Fruit fly (Drosophila melanogaster): ENCODE measurements around the gene CG6800.

CG6800 gene

DNA sequence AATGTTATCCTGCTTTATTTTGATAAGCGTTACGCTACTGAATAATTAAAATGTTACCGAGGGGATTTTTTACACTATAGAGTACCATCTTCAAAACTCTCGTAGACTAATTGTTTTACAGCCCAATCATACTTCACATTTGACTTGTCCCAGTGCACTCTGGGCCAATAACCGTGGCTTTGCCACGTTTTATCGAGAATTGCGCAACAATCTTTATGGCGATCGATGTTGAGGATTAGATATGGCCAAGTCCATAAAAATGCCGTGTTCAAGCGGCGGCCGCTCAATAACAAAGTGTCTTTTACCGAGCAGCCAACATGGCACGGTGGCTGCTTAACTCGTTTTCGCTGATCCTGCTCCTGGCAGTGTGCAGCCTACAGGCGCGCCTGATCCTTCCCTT, 30.9 kb upstream of the CG6800 start, which contains the start of gene CG31343:
Gene CG31343 (plus strand): TSS at position 279 of the 400 bp plus-strand sequence.
- TF ChIP-seq N (GFP tag; optimal IDR thresholded peaks at IDR 0.05) = no peak
- no peak for TF ChIP-seq dsf (GFP tag; optimal IDR thresholded peaks at IDR 0.05; ENCODE audit: borderline replicate concordance)
- TF ChIP-seq h (GFP tag; optimal IDR thresholded peaks at IDR 0.05) = no peak
- no peak for TF ChIP-seq Abd-B (GFP tag; optimal IDR thresholded peaks at IDR 0.05)
- no peak for TF ChIP-seq usp (GFP tag; optimal IDR thresholded peaks at IDR 0.05)
- no peak for TF ChIP-seq sage (GFP tag; optimal IDR thresholded peaks at IDR 0.05)
- TF ChIP-seq jim (GFP tag; optimal IDR thresholded peaks at IDR 0.05) = no peak
- TF ChIP-seq dl (GFP tag; optimal IDR thresholded peaks at IDR 0.05; ENCODE audit: insufficient read depth in 1 of 2, partially characterized antibody in 2 of 2) = no peak
- no peak for TF ChIP-seq Hr83 (GFP tag; optimal IDR thresholded peaks at IDR 0.05; ENCODE audit: poor library complexity, severe bottlenecking)

DNA sequence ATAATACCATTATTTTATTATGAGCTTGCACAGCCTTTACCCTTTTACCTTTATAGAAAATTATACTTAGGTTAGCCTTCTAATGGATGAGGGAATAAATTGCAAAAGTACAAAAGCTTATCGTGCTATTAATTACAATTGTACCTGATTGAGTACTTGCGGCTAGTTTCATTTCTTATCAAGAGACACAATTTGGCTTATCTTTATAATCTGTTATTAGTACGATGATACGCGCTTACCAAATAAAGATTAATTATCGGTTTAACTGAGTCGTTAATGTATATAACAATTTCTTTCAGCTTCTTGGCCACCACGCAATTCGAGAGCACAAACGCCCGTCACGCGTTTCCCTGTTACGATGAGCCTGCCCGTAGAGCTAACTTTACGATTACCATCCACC, 30.1 kb upstream of the CG6800 start:
- TF ChIP-seq Vsx2 (GFP tag; optimal IDR thresholded peaks at IDR 0.05; ENCODE audit: partially characterized antibody) (no peak), Rel (GFP tag; optimal IDR thresholded peaks at IDR 0.05) (no peak), Rel (tag; optimal IDR thresholded peaks at IDR 0.05) (no peak), CG9705 (GFP tag; optimal IDR thresholded peaks at IDR 0.05) (no peak), usp (GFP tag; optimal IDR thresholded peaks at IDR 0.05) (no peak), foxo (GFP tag; optimal IDR thresholded peaks at IDR 0.05) (no peak), CG32264 (GFP tag; optimal IDR thresholded peaks at IDR 0.05) (no peak), woc (GFP tag; optimal IDR thresholded peaks at IDR 0.05) (no peak), Sp1 (GFP tag; optimal IDR thresholded peaks at IDR 0.05) (no peak), rgr (GFP tag; optimal IDR thresholded peaks at IDR 0.05) (no peak), sv (GFP tag; optimal IDR thresholded peaks at IDR 0.05) (no peak), brk (GFP tag; optimal IDR thresholded peaks at IDR 0.05) (no peak), pan (optimal IDR thresholded peaks at IDR 0.05) (no peak), tai (GFP tag; optimal IDR thresholded peaks at IDR 0.05) (no peak), HLH106 (tag; optimal IDR thresholded peaks at IDR 0.05) (no peak), br (GFP tag; optimal IDR thresholded peaks at IDR 0.05) (no peak), Hr83 (GFP tag; optimal IDR thresholded peaks at IDR 0.05; ENCODE audit: poor library complexity, severe bottlenecking) (no peak)

DNA sequence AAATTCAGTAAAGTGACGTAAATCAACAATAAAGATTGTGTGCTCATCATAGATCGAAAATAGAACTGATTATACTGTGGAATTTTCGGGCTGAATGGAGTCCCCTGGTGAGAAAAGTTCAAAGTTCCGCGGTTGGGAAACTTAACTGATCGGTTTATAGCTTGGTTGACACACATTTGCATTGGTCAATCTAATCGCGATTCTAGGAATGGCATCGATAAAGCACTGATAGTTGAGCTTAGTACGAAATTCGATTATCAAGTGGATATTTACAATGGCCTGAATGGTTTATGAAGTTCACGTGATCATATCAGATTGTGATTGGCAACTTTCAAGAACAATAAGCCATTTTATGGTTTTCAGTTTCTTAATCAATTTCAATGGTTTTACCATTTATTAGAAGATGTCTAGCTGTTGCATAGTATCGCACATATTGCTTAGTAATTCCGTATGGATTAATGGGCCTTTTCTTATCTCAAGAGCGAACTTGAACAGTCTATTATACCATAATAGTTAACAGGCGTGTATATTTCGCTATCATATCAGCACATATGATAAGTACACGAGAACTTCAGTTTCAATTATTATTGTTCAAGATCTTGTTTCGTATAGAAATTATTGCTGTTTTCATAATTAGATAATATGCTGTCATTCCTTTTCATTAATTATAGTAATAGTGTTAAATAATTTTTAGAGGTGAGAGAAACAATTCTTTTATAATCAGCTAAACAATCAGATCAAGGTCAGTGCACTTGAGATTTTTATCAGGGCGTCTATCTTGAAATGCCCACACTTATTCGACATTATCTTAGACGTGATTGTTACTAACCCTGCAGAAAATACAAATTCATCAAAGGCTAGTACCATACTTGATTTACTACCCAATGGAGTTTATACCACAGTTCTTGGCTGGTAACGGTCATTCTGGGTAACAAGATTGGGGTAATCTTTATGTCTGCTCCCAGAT, 26.7 kb upstream of the CG6800 start, which contains the start of gene CG31233:
Gene CG31233 (plus strand): TSS at position 900 of the 967 bp plus-strand sequence.
- TF ChIP-seq Mio (GFP tag; optimal IDR thresholded peaks at IDR 0.05) (no peak), ey (GFP tag; optimal IDR thresholded peaks at IDR 0.05) (no peak), pan (optimal IDR thresholded peaks at IDR 0.05) (no peak), Abd-B (GFP tag; optimal IDR thresholded peaks at IDR 0.05) (no peak)

DNA sequence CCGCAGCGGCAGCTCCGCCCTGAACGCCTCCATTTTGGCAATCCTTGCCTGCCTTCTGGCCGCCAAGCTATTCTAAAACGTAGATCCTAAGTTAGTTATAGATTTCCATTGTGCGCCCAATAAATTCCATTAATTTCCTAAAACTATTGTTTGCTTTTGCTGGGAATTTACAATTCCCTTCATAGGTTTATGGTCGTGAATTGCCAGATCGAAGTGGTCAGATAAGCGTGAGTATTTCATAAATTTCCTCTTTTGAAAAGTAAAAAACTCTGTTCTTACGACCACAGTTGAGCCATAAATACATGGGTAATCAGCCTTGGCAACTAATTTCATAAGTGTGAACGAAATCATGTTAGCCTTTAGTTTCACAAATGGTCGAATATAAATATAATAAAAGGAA, 22.8 kb upstream of the CG6800 start:
- no peak for TF ChIP-seq HLH106 (tag; optimal IDR thresholded peaks at IDR 0.05)

DNA sequence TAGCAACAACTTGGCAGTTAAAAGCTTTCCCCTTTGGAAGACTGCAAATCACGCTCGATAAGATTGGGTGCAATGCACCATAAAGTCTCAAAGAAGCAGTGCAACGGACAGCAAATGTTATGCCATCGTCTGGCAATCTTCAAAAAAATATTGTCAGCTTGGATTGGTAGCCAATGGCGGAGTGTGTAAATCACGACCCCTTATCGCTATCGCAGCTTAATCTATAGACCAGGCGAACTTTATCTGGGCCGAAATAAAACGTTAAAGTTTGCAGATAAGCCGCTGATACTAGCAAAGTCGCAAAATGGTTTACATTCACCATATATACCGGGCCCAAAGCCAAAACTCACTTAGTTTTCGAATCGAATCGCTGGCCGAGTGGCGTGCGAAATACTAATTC, 22.0 kb upstream of the CG6800 start, which contains the start of gene CG31198:
Gene CG31198 (plus strand): TSS at position 351 of the 400 bp plus-strand sequence.
- TF ChIP-seq Jra (GFP tag; optimal IDR thresholded peaks at IDR 0.05) (no peak), CG9705 (GFP tag; optimal IDR thresholded peaks at IDR 0.05) (no peak), psq (GFP tag; optimal IDR thresholded peaks at IDR 0.05) (no peak), Rel (GFP tag; optimal IDR thresholded peaks at IDR 0.05) (no peak), Rel (tag; optimal IDR thresholded peaks at IDR 0.05) (peak; percentile 33), tai (GFP tag; optimal IDR thresholded peaks at IDR 0.05) (no peak), fru (GFP tag; optimal IDR thresholded peaks at IDR 0.05) (no peak), Dif (GFP tag; optimal IDR thresholded peaks at IDR 0.05; ENCODE audit: partially characterized antibody) (no peak), Hr83 (GFP tag; optimal IDR thresholded peaks at IDR 0.05; ENCODE audit: poor library complexity, severe bottlenecking) (no peak), br (GFP tag; optimal IDR thresholded peaks at IDR 0.05) (peak; percentile 48), Abd-B (GFP tag; optimal IDR thresholded peaks at IDR 0.05) (no peak), CrebA (GFP tag; optimal IDR thresholded peaks at IDR 0.05; ENCODE audit: borderline replicate concordance) (peak; percentile 19), N (GFP tag; optimal IDR thresholded peaks at IDR 0.05) (no peak), Sp1 (GFP tag; optimal IDR thresholded peaks at IDR 0.05) (no peak), usp (GFP tag; optimal IDR thresholded peaks at IDR 0.05) (no peak)

Measured in whole organism, wandering third instar larva.